Worm (Caenorhabditis elegans) whole organism, L3 larva: Measurements from ENCODE around the gene tbc-6.

Experiments used
- nhr-67 ChIP-seq: fragments of 150-350 bp; optimal IDR thresholded peaks from 2 replicates; lab custom pipeline; 2014; ENCODE audit warnings: missing biosample characterization, missing genetic modification characterization
- nhr-77 ChIP-seq: fragments of 150-350 bp; optimal IDR thresholded peaks from 2 replicates; lab custom pipeline; 2014; ENCODE audit warnings: missing biosample characterization, missing genetic modification characterization
- skn-1 ChIP-seq: fragments of 150-350 bp; optimal IDR thresholded peaks from 2 replicates; lab custom pipeline; 2014; ENCODE audit warnings: missing biosample characterization, missing genetic modification characterization

DNA sequence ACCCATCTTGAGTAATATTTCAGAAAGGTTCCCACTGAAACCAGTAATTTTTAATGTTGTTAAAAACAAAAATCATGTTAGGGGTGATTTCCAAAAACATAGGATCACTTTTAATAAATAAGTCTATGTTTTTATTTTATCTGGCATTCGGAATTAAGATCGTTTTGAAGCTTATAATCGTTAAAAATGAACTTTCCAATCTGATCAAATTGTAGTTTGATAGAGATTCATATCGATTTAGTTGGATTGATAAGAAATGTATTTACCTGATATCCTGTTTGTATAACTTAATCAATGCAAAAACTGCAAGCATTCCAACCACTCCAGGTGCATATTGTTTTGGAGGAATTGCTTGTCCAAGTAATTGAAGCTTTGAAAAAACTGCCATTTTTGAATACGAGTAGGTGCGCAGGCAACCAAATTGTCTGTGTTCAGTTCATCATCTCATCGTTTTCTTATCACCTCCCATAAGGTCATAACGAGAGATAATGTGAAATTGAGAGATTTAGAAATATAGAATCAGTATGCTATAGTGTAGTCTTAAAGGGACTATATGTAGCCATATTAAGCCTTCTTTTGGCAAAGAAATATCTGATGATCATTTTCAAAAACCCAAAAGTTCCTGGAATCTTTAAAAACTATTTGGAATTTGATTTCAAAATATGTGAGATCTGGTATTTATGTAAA, 39.5 kb downstream of the tbc-6 start, which contains the start of gene pmp-2:
- no peak for TF ChIP-seq nhr-77 (tag; lab: Kevin White, UChicago)
- TF ChIP-seq skn-1 (tag; lab: Kevin White, UChicago) = no peak
- TF ChIP-seq nhr-67 (tag; lab: Kevin White, UChicago) = no peak
